Worm (Caenorhabditis elegans) whole organism, L3 larva: Measurements from ENCODE around the gene ZK1098.6.

Experiments
- ZK546.5 ChIP-seq: sonication (generic microtip); optimal IDR thresholded peaks from 2 replicates; lab custom pipeline; 2017; ENCODE audit warnings: missing biosample characterization, missing genetic modification characterization
- ama-1 ChIP-seq: fragments of 150-350 bp; optimal IDR thresholded peaks from 2 replicates; lab custom pipeline; 2018
- ceh-16 ChIP-seq: sonication (generic microtip); optimal IDR thresholded peaks from 2 replicates; lab custom pipeline; 2017; ENCODE audit warnings: missing biosample characterization, missing genetic modification characterization
- ceh-82 ChIP-seq: fragments of 150-350 bp; optimal IDR thresholded peaks from 2 replicates; lab custom pipeline; 2014; ENCODE audit warnings: missing biosample characterization, missing genetic modification characterization
- ceh-9 ChIP-seq: sonication (generic microtip); optimal IDR thresholded peaks from 2 replicates; lab custom pipeline; 2018; ENCODE audit warnings: missing biosample characterization, missing genetic modification characterization
- egl-27 ChIP-seq: sonication (generic microtip); optimal IDR thresholded peaks from 4 replicates; lab custom pipeline; 2017; ENCODE audit warnings: missing biosample characterization, missing genetic modification reagents, missing genetic modification characterization
- egl-5 ChIP-seq: fragments of 150-350 bp; optimal IDR thresholded peaks from 2 replicates; lab custom pipeline; 2017; ENCODE audit warnings: missing biosample characterization, missing genetic modification reagents, missing genetic modification characterization, inconsistent platforms
- elt-2 ChIP-seq: sonication (generic microtip); optimal IDR thresholded peaks from 2 replicates; lab custom pipeline; 2016; ENCODE audit warnings: missing genetic modification reagents, mild to moderate bottlenecking, missing genetic modification characterization, missing compliant biosample characterization
- elt-3 ChIP-seq, 3 experiments: fragments of 150-350 bp in 1 of 3; sonication (generic microtip) in 2 of 3; optimal IDR thresholded peaks; 2 replicates in 2 of 3; 4 replicates in 1 of 3; lab custom pipeline; 2014 to 2017; ENCODE audit warnings: missing biosample characterization in 3 of 3, missing genetic modification characterization in 3 of 3
- eor-1 ChIP-seq, 2 experiments: fragments of 150-350 bp; optimal IDR thresholded peaks; 2 replicates each; lab custom pipeline; 2014 to 2018; ENCODE audit warnings: missing biosample characterization in 2 of 2, missing genetic modification characterization in 2 of 2
- fkh-2 ChIP-seq: fragments of 150-350 bp; optimal IDR thresholded peaks from 2 replicates; lab custom pipeline; 2014; ENCODE audit warnings: missing biosample characterization, missing genetic modification reagents, missing genetic modification characterization
- fos-1 ChIP-seq: fragments of 150-350 bp; optimal IDR thresholded peaks from 2 replicates; lab custom pipeline; 2014; ENCODE audit warnings: missing biosample characterization, missing genetic modification characterization
- hmg-11 ChIP-seq: sonication (generic microtip); optimal IDR thresholded peaks from 2 replicates; lab custom pipeline; 2016; ENCODE audit warnings: missing genetic modification characterization, missing compliant biosample characterization
- lin-15B ChIP-seq: fragments of 150-350 bp; optimal IDR thresholded peaks from 2 replicates; lab custom pipeline; 2014; ENCODE audit warnings: missing biosample characterization, missing genetic modification characterization
- lsy-12 ChIP-seq: sonication (generic microtip); optimal IDR thresholded peaks from 2 replicates; lab custom pipeline; 2016; ENCODE audit warnings: mild to moderate bottlenecking, missing genetic modification characterization, missing compliant biosample characterization
- mml-1 ChIP-seq: fragments of 150-350 bp; sonication (generic microtip); optimal IDR thresholded peaks from 3 replicates; lab custom pipeline; 2014; ENCODE audit warnings: missing biosample characterization, missing genetic modification characterization
- nfya-1 ChIP-seq: sonication (generic microtip); optimal IDR thresholded peaks from 2 replicates; lab custom pipeline; 2017; ENCODE audit warnings: missing genetic modification characterization, mild to moderate bottlenecking, missing compliant biosample characterization, antibody characterized with exemption, moderate library complexity; ENCODE audit not compliant: insufficient read depth
- nhr-11 ChIP-seq: fragments of 150-350 bp; optimal IDR thresholded peaks from 2 replicates; lab custom pipeline; 2014; ENCODE audit warnings: missing biosample characterization, missing genetic modification characterization
- nhr-12 ChIP-seq: fragments of 150-350 bp; optimal IDR thresholded peaks from 2 replicates; lab custom pipeline; 2014; ENCODE audit warnings: missing biosample characterization, missing genetic modification characterization
- nhr-23 ChIP-seq: fragments of 150-350 bp; optimal IDR thresholded peaks from 2 replicates; lab custom pipeline; 2014; ENCODE audit warnings: missing biosample characterization, missing genetic modification reagents, missing genetic modification characterization
- nhr-237 ChIP-seq: fragments of 150-350 bp; optimal IDR thresholded peaks from 2 replicates; lab custom pipeline; 2014; ENCODE audit warnings: missing biosample characterization, missing genetic modification characterization
- nhr-25 ChIP-seq: sonication (generic microtip); optimal IDR thresholded peaks from 2 replicates; lab custom pipeline; 2017; ENCODE audit warnings: missing biosample characterization, missing genetic modification characterization
- nhr-28 ChIP-seq: fragments of 150-350 bp; optimal IDR thresholded peaks from 2 replicates; lab custom pipeline; 2014; ENCODE audit warnings: missing biosample characterization, missing genetic modification characterization
- nhr-43 ChIP-seq: sonication (generic microtip); optimal IDR thresholded peaks from 2 replicates; lab custom pipeline; 2016; ENCODE audit warnings: mild to moderate bottlenecking, missing genetic modification characterization, missing compliant biosample characterization; ENCODE audit not compliant: poor library complexity, severe bottlenecking
- nhr-76 ChIP-seq: fragments of 150-350 bp; sonication (generic microtip); optimal IDR thresholded peaks from 5 replicates; lab custom pipeline; 2014; ENCODE audit warnings: missing biosample characterization, missing genetic modification characterization
- nhr-77 ChIP-seq: fragments of 150-350 bp; optimal IDR thresholded peaks from 2 replicates; lab custom pipeline; 2014; ENCODE audit warnings: missing biosample characterization, missing genetic modification characterization
- pha-4 ChIP-seq: fragments of 150-350 bp; optimal IDR thresholded peaks from 2 replicates; lab custom pipeline; 2014; ENCODE audit warnings: missing biosample characterization, missing genetic modification reagents, missing genetic modification characterization
- pqm-1 ChIP-seq: fragments of 150-350 bp; optimal IDR thresholded peaks from 2 replicates; lab custom pipeline; 2017; ENCODE audit warnings: missing biosample characterization, missing genetic modification characterization, inconsistent platforms
- sea-2 ChIP-seq: fragments of 150-350 bp; sonication (generic microtip); optimal IDR thresholded peaks from 4 replicates; lab custom pipeline; 2014; ENCODE audit warnings: missing biosample characterization, missing genetic modification reagents, missing genetic modification characterization
- skn-1 ChIP-seq: fragments of 150-350 bp; optimal IDR thresholded peaks from 2 replicates; lab custom pipeline; 2014; ENCODE audit warnings: missing biosample characterization, missing genetic modification characterization
- snpc-4 ChIP-seq: fragments of 150-350 bp; optimal IDR thresholded peaks from 2 replicates; lab custom pipeline; 2014; ENCODE audit warnings: missing biosample characterization, missing genetic modification characterization
- tbx-2 ChIP-seq: sonication (generic microtip); optimal IDR thresholded peaks from 2 replicates; lab custom pipeline; 2016; ENCODE audit warnings: mild to moderate bottlenecking, missing genetic modification characterization, missing compliant biosample characterization
- unc-39 ChIP-seq: sonication (generic microtip); optimal IDR thresholded peaks from 4 replicates; lab custom pipeline; 2017; ENCODE audit warnings: missing biosample characterization, missing genetic modification characterization
- zag-1 ChIP-seq: fragments of 150-350 bp; optimal IDR thresholded peaks from 2 replicates; lab custom pipeline; 2014; ENCODE audit warnings: missing biosample characterization, missing genetic modification characterization
- ztf-11 ChIP-seq: fragments of 150-350 bp; optimal IDR thresholded peaks from 2 replicates; lab custom pipeline; 2014; ENCODE audit warnings: missing biosample characterization, missing genetic modification characterization
- ztf-4 ChIP-seq: fragments of 150-350 bp; optimal IDR thresholded peaks from 2 replicates; lab custom pipeline; 2014; ENCODE audit warnings: missing biosample characterization, missing genetic modification characterization

The ZK1098.6 gene

ce11 chrIII:9511055-9511520, 15.9 kb upstream of the ZK1098.6 start, which contains the start of gene F55H2.5:
F55H2.5 (plus strand) TSS chrIII:9511470.
- TF ChIP-seq lin-15B: peak; percentile 2
- no peak for TF ChIP-seq sea-2
- TF ChIP-seq ama-1 (lab: Kevin White, UChicago): peak; percentile 43
- TF ChIP-seq zag-1 (tag; lab: Kevin White, UChicago): no peak
- no peak for TF ChIP-seq nhr-77 (tag; lab: Kevin White, UChicago)
- TF ChIP-seq nfya-1 (tag; lab: Kevin White, UChicago): peak; percentile 18
- peak; percentile 31 for TF ChIP-seq hmg-11 (tag; lab: Kevin White, UChicago)
- no peak for TF ChIP-seq ceh-9 (tag; lab: Kevin White, UChicago)
- TF ChIP-seq eor-1 (tag; optimal IDR thresholded peaks at IDR 0.05; lab: Kevin White, UChicago): no peak
- TF ChIP-seq ceh-82 (tag; lab: Kevin White, UChicago): no peak
- TF ChIP-seq tbx-2 (tag; lab: Kevin White, UChicago): no peak
- no peak for TF ChIP-seq ztf-4 (tag; lab: Kevin White, UChicago)
- no peak for TF ChIP-seq lsy-12 (tag; lab: Kevin White, UChicago)
- TF ChIP-seq pha-4 (tag; lab: Kevin White, UChicago): peak; percentile 5
- TF ChIP-seq, all 47 proteins: peak for 5

- TF ChIP-seq ztf-11 (tag; lab: Kevin White, UChicago) (no peak), unc-39 (tag; lab: Kevin White, UChicago) (no peak), nhr-28 (tag; lab: Kevin White, UChicago) (no peak), nhr-76 (no peak), nhr-11 (tag; lab: Kevin White, UChicago) (no peak), pqm-1 (tag; lab: Kevin White, UChicago) (no peak), eor-1 (tag; optimal IDR thresholded peaks at IDR 0.05; lab: Kevin White, UChicago) (no peak), fos-1 (no peak), nhr-77 (tag; lab: Kevin White, UChicago) (no peak), ztf-4 (tag; lab: Kevin White, UChicago) (no peak), lin-15B (no peak)
Measured at ce11 chrIII:9511660-9512059, 15.3 kb upstream of the ZK1098.6 start.

ce11 chrIII:9513006-9513405, 13.9 kb upstream of the ZK1098.6 start:
- TF ChIP-seq nhr-25: no peak
- no peak for TF ChIP-seq nfya-1 (tag; lab: Kevin White, UChicago)
- no peak for TF ChIP-seq pqm-1 (tag; lab: Kevin White, UChicago)
- no peak for TF ChIP-seq fkh-2 (tag; lab: Kevin White, UChicago)
- no peak for TF ChIP-seq egl-27 (tag; lab: Kevin White, UChicago)
- TF ChIP-seq nhr-76: no peak
- TF ChIP-seq ztf-4 (tag; lab: Kevin White, UChicago): no peak
- TF ChIP-seq nhr-12 (tag; lab: Kevin White, UChicago): no peak
- no peak for TF ChIP-seq mml-1
- TF ChIP-seq ceh-16 (tag; lab: Kevin White, UChicago): no peak
- TF ChIP-seq skn-1 (tag; lab: Kevin White, UChicago): no peak
- TF ChIP-seq nhr-43 (tag; lab: Kevin White, UChicago): no peak
- no peak for TF ChIP-seq snpc-4
- no peak for TF ChIP-seq ceh-82 (tag; lab: Kevin White, UChicago)
- TF ChIP-seq pha-4 (tag; lab: Kevin White, UChicago): no peak
- TF ChIP-seq nhr-77 (tag; lab: Kevin White, UChicago): no peak
- TF ChIP-seq unc-39 (tag; lab: Kevin White, UChicago): no peak

ce11 chrIII:9513569-9513968, 13.4 kb upstream of the ZK1098.6 start, which contains the start of gene F55H2.8:
F55H2.8 (plus strand) TSS chrIII:9513869.
- TF ChIP-seq nhr-23 (tag; lab: Kevin White, UChicago) (peak; percentile 17), ztf-11 (tag; lab: Kevin White, UChicago) (no peak)

ce11 chrIII:9516148-9516547, 10.8 kb upstream of the ZK1098.6 start, which contains the start of gene F55H2.7:
F55H2.7 (minus strand) TSS chrIII:9516248.
- TF ChIP-seq nhr-11 (tag; lab: Kevin White, UChicago) (no peak), nhr-28 (tag; lab: Kevin White, UChicago) (no peak), unc-39 (tag; lab: Kevin White, UChicago) (no peak), elt-3 (tag; optimal IDR thresholded peaks at IDR 0.05; lab: Kevin White, UChicago) (no peak), nhr-237 (tag; lab: Kevin White, UChicago) (no peak), lsy-12 (tag; lab: Kevin White, UChicago) (no peak), nhr-23 (tag; lab: Kevin White, UChicago) (no peak), zag-1 (tag; lab: Kevin White, UChicago) (no peak), fkh-2 (tag; lab: Kevin White, UChicago) (no peak), pha-4 (tag; lab: Kevin White, UChicago) (no peak), ztf-11 (tag; lab: Kevin White, UChicago) (no peak), eor-1 (tag; optimal IDR thresholded peaks at IDR 0.05; lab: Kevin White, UChicago) (no peak), skn-1 (tag; lab: Kevin White, UChicago) (no peak), ZK546.5 (tag; lab: Kevin White, UChicago) (no peak), egl-5 (tag; lab: Kevin White, UChicago) (no peak), ceh-9 (tag; lab: Kevin White, UChicago) (no peak), ztf-4 (tag; lab: Kevin White, UChicago) (no peak), elt-2 (tag; lab: Kevin White, UChicago) (no peak)
- TF ChIP-seq, all 47 proteins: peak for 0
